Fruit fly (Drosophila melanogaster) whole organism, embryonic: Measurements from ENCODE around the gene CG32073.

Source experiments
- B-H1 ChIP-seq: fragments of 200-800 bp; sonication (Bioruptor generic); IDR thresholded peaks from 3 replicates; pipeline ENCODE4 v1.3.6; 2022; ENCODE audit warnings: missing biosample characterization, missing genetic modification characterization
- CG10979 ChIP-seq: fragments of 200-800 bp; sonication (Bioruptor generic); optimal IDR thresholded peaks from 2 replicates; lab custom pipeline; 2018; ENCODE audit warnings: missing biosample characterization, mild to moderate bottlenecking, missing genetic modification characterization, moderate library complexity
- CG11695 ChIP-seq: fragments of 200-800 bp; sonication (Bioruptor generic); IDR thresholded peaks from 3 replicates; pipeline ENCODE4 v1.3.6; 2022; ENCODE audit warnings: missing biosample characterization, missing genetic modification characterization
- CG1233 ChIP-seq: fragments of 200-800 bp; sonication (Bioruptor generic); optimal IDR thresholded peaks from 4 replicates; lab custom pipeline; 2018; ENCODE audit warnings: missing biosample characterization, mild to moderate bottlenecking, missing genetic modification characterization
- CG15011 ChIP-seq: fragments of 200-800 bp; sonication (Bioruptor generic); optimal IDR thresholded peaks from 3 replicates; lab custom pipeline; 2018; ENCODE audit warnings: missing biosample characterization, mild to moderate bottlenecking, missing genetic modification characterization
- CG15514 ChIP-seq: fragments of 200-800 bp; sonication (Bioruptor generic); optimal IDR thresholded peaks from 3 replicates; lab custom pipeline; 2017; ENCODE audit warnings: missing biosample characterization, missing genetic modification characterization, mild to moderate bottlenecking, moderate library complexity, missing genetic modification reagents
- CG2875 ChIP-seq: fragments of 200-800 bp; sonication (Bioruptor generic); optimal IDR thresholded peaks from 2 replicates; lab custom pipeline; 2017; ENCODE audit warnings: missing biosample characterization, mild to moderate bottlenecking, missing genetic modification characterization, missing genetic modification reagents
- CG31224 ChIP-seq: fragments of 200-800 bp; sonication (Bioruptor generic); IDR thresholded peaks from 2 replicates; pipeline ENCODE4 v1.3.6; 2022; ENCODE audit warnings: missing biosample characterization, missing genetic modification characterization
- CG32532 ChIP-seq: fragments of 200-800 bp; sonication (Bioruptor generic); IDR thresholded peaks from 2 replicates; pipeline ENCODE4 v1.3.6; 2022; ENCODE audit warnings: missing biosample characterization, missing genetic modification characterization
- CG4820 ChIP-seq: fragments of 200-800 bp; sonication (Bioruptor generic); optimal IDR thresholded peaks from 3 replicates; lab custom pipeline; 2016; ENCODE audit warnings: missing biosample characterization, missing genetic modification characterization
- CG5953 ChIP-seq: fragments of 200-800 bp; sonication (Bioruptor generic); IDR thresholded peaks from 2 replicates; pipeline ENCODE4 v1.3.6; 2022; ENCODE audit warnings: missing biosample characterization, missing genetic modification characterization
- CG7357 ChIP-seq: fragments of 200-800 bp; sonication (Bioruptor generic); IDR thresholded peaks from 3 replicates; pipeline ENCODE4 v1.3.6; 2022; ENCODE audit warnings: missing biosample characterization, missing genetic modification characterization
- CG7372 ChIP-seq: fragments of 200-800 bp; sonication (Bioruptor generic); IDR thresholded peaks from 2 replicates; pipeline ENCODE4 v1.3.6; 2022; ENCODE audit warnings: missing biosample characterization, missing genetic modification characterization
- CG7745 ChIP-seq: fragments of 200-800 bp; sonication (Bioruptor generic); optimal IDR thresholded peaks from 2 replicates; lab custom pipeline; 2018; ENCODE audit warnings: missing biosample characterization, mild to moderate bottlenecking, missing genetic modification characterization, moderate library complexity
- CG7786 ChIP-seq: fragments of 200-800 bp; sonication (Bioruptor generic); optimal IDR thresholded peaks from 2 replicates; lab custom pipeline; 2016; ENCODE audit warnings: missing biosample characterization, missing genetic modification characterization
- CG8290 ChIP-seq, 3 experiments: fragments of 200-800 bp; sonication (Bioruptor generic); optimal IDR thresholded peaks; 2 replicates each; lab custom pipeline; 2016 to 2019; ENCODE audit warnings: missing biosample characterization in 3 of 3, missing genetic modification characterization in 3 of 3, mild to moderate bottlenecking in 2 of 3, moderate library complexity in 1 of 3
- CTCF ChIP-seq: fragments of 200-800 bp; sonication (Bioruptor generic); optimal IDR thresholded peaks from 2 replicates; lab custom pipeline; 2017; ENCODE audit warnings: missing biosample characterization, mild to moderate bottlenecking, missing genetic modification characterization, moderate library complexity
- D19A ChIP-seq: fragments of 200-800 bp; optimal IDR thresholded peaks from 3 replicates; lab custom pipeline; 2019; ENCODE audit warnings: missing biosample characterization, mild to moderate bottlenecking, missing genetic modification characterization, moderate library complexity
- Deaf1 ChIP-seq: fragments of 200-800 bp; optimal IDR thresholded peaks from 3 replicates; lab custom pipeline; 2019; ENCODE audit warnings: missing biosample characterization, mild to moderate bottlenecking, missing genetic modification characterization, moderate library complexity
- Dfd ChIP-seq, 2 experiments: fragments of >200 bp; optimal IDR thresholded peaks; 2 replicates each; lab custom pipeline; 2017; ENCODE audit warnings: missing biosample characterization in 2 of 2, missing genetic modification characterization in 2 of 2
- HLH4C ChIP-seq: fragments of 200-800 bp; sonication (Bioruptor generic); IDR thresholded peaks from 3 replicates; pipeline ENCODE4 v1.3.6; 2022; ENCODE audit warnings: missing biosample characterization, missing genetic modification characterization; ENCODE audit not compliant: partially characterized antibody
- Hey ChIP-seq: fragments of 200-800 bp; sonication (Bioruptor generic); optimal IDR thresholded peaks from 3 replicates; lab custom pipeline; 2018; ENCODE audit warnings: missing biosample characterization, mild to moderate bottlenecking, missing genetic modification characterization
- Hmx ChIP-seq: fragments of 200-800 bp; sonication (Bioruptor generic); optimal IDR thresholded peaks from 2 replicates; lab custom pipeline; 2016; ENCODE audit warnings: missing biosample characterization, missing genetic modification characterization
- MBD-R2 ChIP-seq: fragments of 200-800 bp; sonication (Bioruptor generic); IDR thresholded peaks from 2 replicates; pipeline ENCODE4 v1.3.6; 2022; ENCODE audit warnings: missing biosample characterization, missing genetic modification characterization
- Mrtf ChIP-seq: fragments of 200-800 bp; sonication (Bioruptor generic); IDR thresholded peaks from 3 replicates; pipeline ENCODE4 v1.3.6; 2022; ENCODE audit warnings: missing biosample characterization, missing genetic modification characterization
- NFAT ChIP-seq: fragments of 200-800 bp; sonication (Bioruptor generic); IDR thresholded peaks from 2 replicates; pipeline ENCODE4 v1.3.6; 2022; ENCODE audit warnings: missing biosample characterization, missing genetic modification characterization
- Oaz ChIP-seq: fragments of 200-800 bp; sonication (Bioruptor generic); IDR thresholded peaks from 2 replicates; pipeline ENCODE4 v1.3.6; 2022; ENCODE audit warnings: missing biosample characterization, missing genetic modification characterization
- Rfx ChIP-seq: fragments of 200-800 bp; sonication (Bioruptor generic); IDR thresholded peaks from 2 replicates; pipeline ENCODE4 v1.3.6; 2022; ENCODE audit warnings: missing biosample characterization, missing genetic modification characterization
- Six4 ChIP-seq: fragments of 200-800 bp; sonication (Bioruptor generic); optimal IDR thresholded peaks from 2 replicates; lab custom pipeline; 2016; ENCODE audit warnings: missing biosample characterization, missing genetic modification characterization
- Sry-δ ChIP-seq: fragments of 200-800 bp; sonication (Bioruptor generic); optimal IDR thresholded peaks from 2 replicates; lab custom pipeline; 2016; ENCODE audit warnings: missing biosample characterization, missing genetic modification characterization
- ap ChIP-seq: fragments of 200-800 bp; sonication (Bioruptor generic); IDR thresholded peaks from 2 replicates; pipeline ENCODE4 v1.3.6; 2022; ENCODE audit warnings: missing biosample characterization, missing genetic modification characterization
- ase ChIP-seq: fragments of 200-800 bp; sonication (Bioruptor generic); IDR thresholded peaks from 3 replicates; pipeline ENCODE4 v1.3.6; 2022; ENCODE audit warnings: missing biosample characterization, missing genetic modification characterization
- bowl ChIP-seq: fragments of 200-800 bp; sonication (Bioruptor generic); IDR thresholded peaks from 2 replicates; pipeline ENCODE4 v1.3.6; 2022; ENCODE audit warnings: missing biosample characterization, missing genetic modification characterization
- btn ChIP-seq: fragments of 200-800 bp; sonication (Bioruptor generic); optimal IDR thresholded peaks from 2 replicates; lab custom pipeline; 2016; ENCODE audit warnings: missing biosample characterization, missing genetic modification characterization
- dm ChIP-seq: fragments of 200-800 bp; sonication (Bioruptor generic); optimal IDR thresholded peaks from 3 replicates; lab custom pipeline; 2016; ENCODE audit warnings: missing biosample characterization, missing genetic modification characterization
- ewg ChIP-seq: fragments of 200-800 bp; sonication (Bioruptor generic); optimal IDR thresholded peaks from 3 replicates; lab custom pipeline; 2017; ENCODE audit warnings: mild to moderate bottlenecking, missing biosample characterization, missing genetic modification reagents, missing genetic modification characterization
- gem ChIP-seq: fragments of 200-800 bp; sonication (Bioruptor generic); optimal IDR thresholded peaks from 2 replicates; lab custom pipeline; 2019; ENCODE audit warnings: missing biosample characterization, mild to moderate bottlenecking, missing genetic modification characterization, moderate library complexity
- gfzf ChIP-seq: fragments of 200-800 bp; sonication (Bioruptor generic); optimal IDR thresholded peaks from 2 replicates; lab custom pipeline; 2016; ENCODE audit warnings: missing biosample characterization, mild to moderate bottlenecking, missing genetic modification characterization, moderate library complexity
- her ChIP-seq: fragments of 200-800 bp; sonication (Bioruptor generic); optimal IDR thresholded peaks from 2 replicates; lab custom pipeline; 2016; ENCODE audit warnings: missing biosample characterization, missing genetic modification characterization
- mam ChIP-seq: fragments of 200-800 bp; sonication (Bioruptor generic); optimal IDR thresholded peaks from 3 replicates; lab custom pipeline; 2016; ENCODE audit warnings: missing biosample characterization, missing genetic modification characterization
- org-1 ChIP-seq: fragments of 200-800 bp; sonication (Bioruptor generic); optimal IDR thresholded peaks from 2 replicates; lab custom pipeline; 2017; ENCODE audit warnings: missing biosample characterization, missing genetic modification characterization
- phol ChIP-seq: fragments of 200-800 bp; sonication (Bioruptor generic); optimal IDR thresholded peaks from 3 replicates; lab custom pipeline; 2018; ENCODE audit warnings: missing biosample characterization, mild to moderate bottlenecking, missing genetic modification characterization, moderate library complexity
- psq ChIP-seq: fragments of 200-800 bp; sonication (Bioruptor generic); optimal IDR thresholded peaks from 2 replicates; lab custom pipeline; 2017; ENCODE audit warnings: missing biosample characterization, missing genetic modification characterization
- sc ChIP-seq, 3 experiments: fragments of >200 bp in 2 of 3; fragments of 200-800 bp in 1 of 3; sonication (Bioruptor generic) in 1 of 3; optimal IDR thresholded peaks; 2 replicates in 2 of 3; 3 replicates in 1 of 3; lab custom pipeline; 2017; ENCODE audit warnings: mild to moderate bottlenecking in 1 of 3, missing biosample characterization in 1 of 3, missing genetic modification characterization in 1 of 3, missing genetic modification reagents in 1 of 3
- scrt ChIP-seq: fragments of 200-800 bp; sonication (Bioruptor generic); optimal IDR thresholded peaks from 2 replicates; lab custom pipeline; 2018; ENCODE audit warnings: missing biosample characterization, mild to moderate bottlenecking, missing genetic modification characterization, moderate library complexity
- shn ChIP-seq: fragments of 200-800 bp; sonication (Bioruptor generic); optimal IDR thresholded peaks from 3 replicates; lab custom pipeline; 2016; ENCODE audit warnings: missing biosample characterization, missing genetic modification characterization
- slp2 ChIP-seq: fragments of 200-800 bp; sonication (Bioruptor generic); optimal IDR thresholded peaks from 2 replicates; lab custom pipeline; 2016; ENCODE audit warnings: missing biosample characterization, missing genetic modification characterization
- trem ChIP-seq: fragments of 200-800 bp; optimal IDR thresholded peaks from 3 replicates; lab custom pipeline; 2019; ENCODE audit warnings: missing biosample characterization, mild to moderate bottlenecking, missing genetic modification characterization, moderate library complexity
- zen2 ChIP-seq: fragments of 200-800 bp; sonication (Bioruptor generic); IDR thresholded peaks from 3 replicates; pipeline ENCODE4 v1.3.6; 2022; ENCODE audit warnings: missing biosample characterization, missing genetic modification characterization; ENCODE audit not compliant: partially characterized antibody
- zfh2 ChIP-seq: fragments of 200-800 bp; sonication (Bioruptor generic); optimal IDR thresholded peaks from 2 replicates; lab custom pipeline; 2016; ENCODE audit warnings: missing biosample characterization, missing genetic modification characterization

CG32073 gene

dm6 chr3L:11097982-11098663, 9.3 kb downstream of the CG32073 start, which contains the start of the genes Irbp18 and APP-BP1 (continued):
- TF ChIP-seq CG7786 (peak; percentile 94), btn (GFP tag; lab: Kevin White, UChicago) (peak; percentile 91), CG1233 (peak; percentile 94), CG15011 (GFP tag; lab: Kevin White, UChicago) (peak; percentile 91), mam (peak; percentile 96), CG4820 (GFP tag; lab: Kevin White, UChicago) (peak; percentile 93), psq (GFP tag; lab: Kevin White, UChicago) (peak; percentile 86), her (GFP tag; lab: Kevin White, UChicago) (peak; percentile 88), Hey (tag; lab: Kevin White, UChicago) (peak; percentile 69), scrt (GFP tag; lab: Kevin White, UChicago) (peak; percentile 91), Hmx (GFP tag; lab: Kevin White, UChicago) (peak; percentile 93), CG7357 (peak; percentile 66; the same call in 2 of the 3 replicates), sc (optimal IDR thresholded peaks at IDR 0.05; lab: Kevin White, UChicago) (no peak), sc (GFP tag; optimal IDR thresholded peaks at IDR 0.05; lab: Kevin White, UChicago) (peak; percentile 90), B-H1 (GFP tag; lab: Robert Waterston, UW) (peak; percentile 81), slp2 (peak; percentile 95), CTCF (GFP tag; lab: Kevin White, UChicago) (peak; percentile 50), trem (tag; lab: Kevin White, UChicago) (peak; percentile 84), phol (tag; lab: Kevin White, UChicago) (peak; percentile 93), Mrtf (GFP tag; lab: Robert Waterston, UW) (peak; percentile 81), Six4 (GFP tag; lab: Kevin White, UChicago) (peak; percentile 94), CG15514 (GFP tag; lab: Kevin White, UChicago) (peak; percentile 90), CG10979 (tag; lab: Kevin White, UChicago) (peak; percentile 90), ase (GFP tag; lab: Robert Waterston, UW) (peak; percentile 79), CG11695 (GFP tag; lab: Robert Waterston, UW) (peak; percentile 91), CG7372 (GFP tag; lab: Robert Waterston, UW) (peak; percentile 84), gfzf (GFP tag; lab: Kevin White, UChicago) (peak; percentile 23), bowl (GFP tag; lab: Robert Waterston, UW) (no peak), CG5953 (GFP tag; lab: Robert Waterston, UW) (no peak; the same call in 1 of the 2 replicates), ap (GFP tag; lab: Robert Waterston, UW) (peak; percentile 67), CG31224 (peak; percentile 81), CG8290 (GFP tag; optimal IDR thresholded peaks at IDR 0.05; lab: Kevin White, UChicago) (peak; percentile 87), CG8290 (tag; optimal IDR thresholded peaks at IDR 0.05; lab: Kevin White, UChicago) (peak; percentile 81 to 92), D19A (tag; lab: Kevin White, UChicago) (peak; percentile 86), Deaf1 (tag; lab: Kevin White, UChicago) (peak; percentile 74), ewg (GFP tag; lab: Kevin White, UChicago) (peak; percentile 87), gem (peak; percentile 96), HLH4C (no peak), dm (GFP tag; lab: Kevin White, UChicago) (peak; percentile 86), CG32532 (peak; percentile 89), NFAT (GFP tag; lab: Robert Waterston, UW) (peak; percentile 74), MBD-R2 (GFP tag; lab: Robert Waterston, UW) (peak; percentile 72), org-1 (GFP tag; lab: Kevin White, UChicago) (peak; percentile 91), shn (GFP tag; lab: Kevin White, UChicago) (peak; percentile 90), zen2 (GFP tag; lab: Robert Waterston, UW) (no peak), zfh2 (GFP tag; lab: Kevin White, UChicago) (peak; percentile 96), CG7745 (tag; lab: Kevin White, UChicago) (no peak), Rfx (GFP tag; lab: Robert Waterston, UW) (peak; percentile 90), Oaz (GFP tag; lab: Robert Waterston, UW) (peak; percentile 70), Dfd (GFP tag; optimal IDR thresholded peaks at IDR 0.05; lab: Kevin White, UChicago) (no peak), Sry-δ (GFP tag; lab: Kevin White, UChicago) (peak; percentile 60), CG2875 (GFP tag; lab: Kevin White, UChicago) (peak; percentile 90)
